Fruit fly (Drosophila melanogaster): ENCODE data around the gene CCT7.

DNA sequence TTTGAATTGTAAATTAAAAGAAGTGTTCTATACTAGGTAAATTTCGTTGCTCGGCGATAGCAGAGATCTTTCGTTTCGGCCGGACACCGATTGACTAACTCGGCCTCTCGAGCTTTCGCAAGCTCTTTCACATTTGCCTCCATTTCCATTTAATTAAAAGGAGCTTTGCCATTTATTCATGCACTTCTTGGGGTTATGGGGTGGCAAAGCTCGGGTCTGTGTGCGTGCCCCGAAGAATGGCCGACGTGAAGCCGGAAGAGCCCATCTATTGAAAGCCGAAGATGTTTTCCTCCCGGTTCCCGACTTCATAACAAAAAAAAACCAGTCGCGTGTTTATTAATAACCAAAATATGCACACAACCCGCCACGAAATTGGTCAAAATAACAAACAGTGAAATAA, 1.5 kb upstream of the CCT7 start:
- TF ChIP-seq Sox14 (GFP tag; optimal IDR thresholded peaks at IDR 0.05) (no peak), Eip93F (GFP tag; optimal IDR thresholded peaks at IDR 0.05) (no peak), OdsH (GFP tag; optimal IDR thresholded peaks at IDR 0.05) (no peak), Eip78C (GFP tag) (peak; percentile 57), Blimp-1 (GFP tag; optimal IDR thresholded peaks at IDR 0.05) (no peak), CG6163 (GFP tag; IDR thresholded peaks at IDR 0.05) (no peak), Gug (GFP tag; IDR thresholded peaks at IDR 0.05) (no peak), dsx (GFP tag; optimal IDR thresholded peaks at IDR 0.05; ENCODE audit: poor library complexity, severe bottlenecking) (no peak), CG16779 (tag; optimal IDR thresholded peaks at IDR 0.05) (no peak), CG11294 (GFP tag; IDR thresholded peaks at IDR 0.05) (no peak), Lpt (GFP tag; optimal IDR thresholded peaks at IDR 0.05) (no peak)
